Worm (Caenorhabditis elegans) whole organism, L2 larva: ENCODE data around the gene F46F5.1.
A peak's percentile ranks its signal among the peaks of the same experiment; 100 is the strongest.

Experiments used
- C34F6.9 ChIP-seq: fragments of 150-350 bp; optimal IDR thresholded peaks from 2 replicates; lab custom pipeline; 2014; ENCODE audit warnings: missing biosample characterization, missing genetic modification characterization
- F13H6.1 ChIP-seq: sonication (generic microtip); optimal IDR thresholded peaks from 2 replicates; lab custom pipeline; 2016; ENCODE audit warnings: missing genetic modification characterization, missing compliant biosample characterization
- R02D3.7 ChIP-seq: fragments of 150-350 bp; optimal IDR thresholded peaks from 2 replicates; lab custom pipeline; 2014; ENCODE audit warnings: missing biosample characterization, missing genetic modification characterization
- alr-1 ChIP-seq: fragments of 150-350 bp; optimal IDR thresholded peaks from 2 replicates; lab custom pipeline; 2014; ENCODE audit warnings: missing biosample characterization, missing genetic modification characterization
- aly-2 ChIP-seq: fragments of 150-350 bp; optimal IDR thresholded peaks from 2 replicates; lab custom pipeline; 2014; ENCODE audit warnings: missing biosample characterization, missing genetic modification characterization
- ama-1 ChIP-seq: fragments of 150-350 bp; optimal IDR thresholded peaks from 2 replicates; lab custom pipeline; 2018; ENCODE audit warnings: inconsistent platforms
- blmp-1 ChIP-seq: sonication (generic microtip); optimal IDR thresholded peaks from 2 replicates; lab custom pipeline; 2017; ENCODE audit warnings: missing genetic modification characterization, mild to moderate bottlenecking, missing compliant biosample characterization, antibody characterized with exemption, moderate library complexity; ENCODE audit not compliant: insufficient read depth
- ceh-16 ChIP-seq: fragments of 150-350 bp; optimal IDR thresholded peaks from 2 replicates; lab custom pipeline; 2014; ENCODE audit warnings: missing biosample characterization, missing genetic modification characterization
- ceh-82 ChIP-seq: fragments of 150-350 bp; optimal IDR thresholded peaks from 2 replicates; lab custom pipeline; 2014; ENCODE audit warnings: missing biosample characterization, missing genetic modification characterization
- crh-2 ChIP-seq: sonication (generic microtip); optimal IDR thresholded peaks from 2 replicates; lab custom pipeline; 2017; ENCODE audit warnings: missing biosample characterization, missing genetic modification characterization
- dmd-4 ChIP-seq: sonication (generic microtip); optimal IDR thresholded peaks from 2 replicates; lab custom pipeline; 2017; ENCODE audit warnings: missing biosample characterization, missing genetic modification characterization
- elt-3 ChIP-seq: sonication (generic microtip); optimal IDR thresholded peaks from 2 replicates; lab custom pipeline; 2017; ENCODE audit warnings: missing biosample characterization, missing genetic modification characterization
- fos-1 ChIP-seq: fragments of 150-350 bp; optimal IDR thresholded peaks from 2 replicates; lab custom pipeline; 2014; ENCODE audit warnings: missing biosample characterization, missing genetic modification characterization
- gmeb-1 ChIP-seq: fragments of 150-350 bp; optimal IDR thresholded peaks from 2 replicates; lab custom pipeline; 2014; ENCODE audit warnings: missing biosample characterization, missing genetic modification characterization
- lin-11 ChIP-seq: fragments of 150-350 bp; sonication (generic microtip); optimal IDR thresholded peaks from 2 replicates; lab custom pipeline; 2014; ENCODE audit warnings: missing biosample characterization, missing genetic modification characterization, inconsistent platforms, mixed read lengths
- lin-13 ChIP-seq: fragments of 150-350 bp; optimal IDR thresholded peaks from 2 replicates; lab custom pipeline; 2014; ENCODE audit warnings: missing biosample characterization, missing genetic modification reagents, missing genetic modification characterization
- lin-39 ChIP-seq: fragments of 150-350 bp; optimal IDR thresholded peaks from 2 replicates; lab custom pipeline; 2014; ENCODE audit warnings: missing biosample characterization, missing genetic modification reagents, missing genetic modification characterization
- lsy-2 ChIP-seq, 2 experiments: fragments of 150-350 bp in 1 of 2; sonication (generic microtip) in 1 of 2; optimal IDR thresholded peaks; 2 replicates each; lab custom pipeline; 2014 to 2017; ENCODE audit warnings: missing biosample characterization in 2 of 2, missing genetic modification characterization in 2 of 2
- mab-5 ChIP-seq: fragments of 150-350 bp; optimal IDR thresholded peaks from 2 replicates; lab custom pipeline; 2014; ENCODE audit warnings: missing biosample characterization, missing genetic modification characterization
- mbf-1 ChIP-seq: sonication (generic microtip); optimal IDR thresholded peaks from 2 replicates; lab custom pipeline; 2017; ENCODE audit warnings: missing biosample characterization, missing genetic modification characterization
- mdl-1 ChIP-seq, 2 experiments: fragments of 150-350 bp in 1 of 2; sonication (generic microtip) in 1 of 2; optimal IDR thresholded peaks; 2 replicates each; lab custom pipeline; 2017; ENCODE audit warnings: missing biosample characterization in 2 of 2, missing genetic modification characterization in 2 of 2
- nhr-10 ChIP-seq: sonication (generic microtip); optimal IDR thresholded peaks from 2 replicates; lab custom pipeline; 2017; ENCODE audit warnings: missing biosample characterization, missing genetic modification characterization
- nhr-11 ChIP-seq: fragments of 150-350 bp; optimal IDR thresholded peaks from 2 replicates; lab custom pipeline; 2014; ENCODE audit warnings: missing biosample characterization, missing genetic modification characterization
- nhr-12 ChIP-seq: fragments of 150-350 bp; optimal IDR thresholded peaks from 2 replicates; lab custom pipeline; 2014; ENCODE audit warnings: missing biosample characterization, missing genetic modification characterization
- nhr-129 ChIP-seq: fragments of 150-350 bp; optimal IDR thresholded peaks from 2 replicates; lab custom pipeline; 2014; ENCODE audit warnings: missing biosample characterization, missing genetic modification characterization
- nhr-237 ChIP-seq: fragments of 150-350 bp; optimal IDR thresholded peaks from 2 replicates; lab custom pipeline; 2014; ENCODE audit warnings: missing biosample characterization, missing genetic modification characterization
- nhr-6 ChIP-seq: fragments of 150-350 bp; optimal IDR thresholded peaks from 2 replicates; lab custom pipeline; 2014; ENCODE audit warnings: missing biosample characterization, missing genetic modification characterization
- nhr-77 ChIP-seq: fragments of 150-350 bp; optimal IDR thresholded peaks from 2 replicates; lab custom pipeline; 2014; ENCODE audit warnings: missing biosample characterization, missing genetic modification characterization
- peb-1 ChIP-seq: fragments of 150-350 bp; optimal IDR thresholded peaks from 2 replicates; lab custom pipeline; 2014; ENCODE audit warnings: missing biosample characterization, missing genetic modification characterization
- sma-3 ChIP-seq: sonication (generic microtip); optimal IDR thresholded peaks from 2 replicates; lab custom pipeline; 2016; ENCODE audit warnings: missing genetic modification reagents, missing genetic modification characterization, missing compliant biosample characterization
- sma-9 ChIP-seq, 2 experiments: fragments of 150-350 bp in 1 of 2; sonication (generic microtip) in 1 of 2; optimal IDR thresholded peaks; 2 replicates each; lab custom pipeline; 2014 to 2016; ENCODE audit warnings: missing genetic modification characterization in 2 of 2, mild to moderate bottlenecking in 1 of 2, missing biosample characterization in 1 of 2, missing compliant biosample characterization in 1 of 2, missing genetic modification reagents in 1 of 2, moderate library complexity in 1 of 2
- unc-39 ChIP-seq: fragments of 150-350 bp; optimal IDR thresholded peaks from 2 replicates; lab custom pipeline; 2014; ENCODE audit warnings: missing biosample characterization, missing genetic modification characterization
- unc-62 ChIP-seq: fragments of 150-350 bp; optimal IDR thresholded peaks from 2 replicates; lab custom pipeline; 2014; ENCODE audit warnings: missing biosample characterization, missing genetic modification reagents, missing genetic modification characterization
- zag-1 ChIP-seq: fragments of 150-350 bp; optimal IDR thresholded peaks from 2 replicates; lab custom pipeline; 2014; ENCODE audit warnings: missing biosample characterization, missing genetic modification characterization
- ztf-4 ChIP-seq: fragments of 150-350 bp; optimal IDR thresholded peaks from 2 replicates; lab custom pipeline; 2014; ENCODE audit warnings: missing biosample characterization, missing genetic modification characterization

F46F5.1 gene

ce11 chrII:770253-770652 lies 21.5 kb downstream of the F46F5.1 start, which contains the start of gene C08G5.6:
Gene C08G5.6, plus strand, starts transcription at chrII:770553.
- TF ChIP-seq mdl-1 (tag; optimal IDR thresholded peaks at IDR 0.05; lab: Kevin White, UChicago) (no peak), nhr-11 (tag; lab: Kevin White, UChicago) (no peak)

- TF ChIP-seq nhr-77 (tag; lab: Kevin White, UChicago) (no peak), nhr-10 (no peak), ceh-16 (no peak), mab-5 (tag; lab: Kevin White, UChicago) (no peak), ztf-4 (tag; lab: Kevin White, UChicago) (no peak), mdl-1 (tag; optimal IDR thresholded peaks at IDR 0.05; lab: Kevin White, UChicago) (no peak), ceh-82 (tag; lab: Kevin White, UChicago) (no peak), lsy-2 (tag; optimal IDR thresholded peaks at IDR 0.05; lab: Kevin White, UChicago) (no peak), ama-1 (no peak), fos-1 (tag; lab: Kevin White, UChicago) (no peak), mbf-1 (tag; lab: Kevin White, UChicago) (no peak), dmd-4 (tag; lab: Kevin White, UChicago) (no peak), gmeb-1 (tag; lab: Kevin White, UChicago) (no peak), nhr-6 (tag; lab: Kevin White, UChicago) (no peak), R02D3.7 (tag; lab: Kevin White, UChicago) (no peak), F13H6.1 (tag; lab: Kevin White, UChicago) (no peak), zag-1 (tag; lab: Kevin White, UChicago) (no peak), lin-39 (tag; lab: Kevin White, UChicago) (no peak), unc-39 (tag; lab: Kevin White, UChicago) (no peak)
Measured at ce11 chrII:769250-769649, 22.5 kb downstream of the F46F5.1 start.

ce11 chrII:765219-765618 lies 26.5 kb downstream of the F46F5.1 start, which contains the start of gene C08G5.7:
Gene C08G5.7, minus strand, starts transcription at chrII:765319.
- TF ChIP-seq fos-1 (tag; lab: Kevin White, UChicago) (no peak), mbf-1 (tag; lab: Kevin White, UChicago) (no peak), nhr-12 (tag; lab: Kevin White, UChicago) (no peak), F13H6.1 (tag; lab: Kevin White, UChicago) (no peak), ceh-82 (tag; lab: Kevin White, UChicago) (no peak), dmd-4 (tag; lab: Kevin White, UChicago) (no peak), ceh-16 (no peak), alr-1 (tag; lab: Kevin White, UChicago) (no peak), blmp-1 (no peak), sma-9 (GFP tag; optimal IDR thresholded peaks at IDR 0.05; lab: Kevin White, UChicago) (no peak), sma-9 (tag; optimal IDR thresholded peaks at IDR 0.05; lab: Kevin White, UChicago) (no peak), nhr-6 (tag; lab: Kevin White, UChicago) (no peak), zag-1 (tag; lab: Kevin White, UChicago) (no peak), elt-3 (tag; lab: Kevin White, UChicago) (no peak), R02D3.7 (tag; lab: Kevin White, UChicago) (no peak), nhr-11 (tag; lab: Kevin White, UChicago) (no peak), lin-11 (no peak), aly-2 (no peak)

- TF ChIP-seq crh-2 (tag; lab: Kevin White, UChicago) = no peak
- no peak for TF ChIP-seq nhr-237 (tag; lab: Kevin White, UChicago)
- TF ChIP-seq fos-1 (tag; lab: Kevin White, UChicago) = peak; percentile 67
- no peak for TF ChIP-seq sma-3
- no peak for TF ChIP-seq unc-62 (GFP tag; lab: Kevin White, UChicago)
- no peak for TF ChIP-seq lin-11
- TF ChIP-seq peb-1 = no peak
- no peak for TF ChIP-seq ztf-4 (tag; lab: Kevin White, UChicago)
- no peak for TF ChIP-seq nhr-12 (tag; lab: Kevin White, UChicago)
Measured at ce11 chrII:764385-764784, 27.3 kb downstream of the F46F5.1 start.

- TF ChIP-seq nhr-6 (tag; lab: Kevin White, UChicago) = no peak
- TF ChIP-seq blmp-1 = no peak
- peak; percentile 60 for TF ChIP-seq sma-9 (GFP tag; optimal IDR thresholded peaks at IDR 0.05; lab: Kevin White, UChicago)
- TF ChIP-seq sma-9 (tag; optimal IDR thresholded peaks at IDR 0.05; lab: Kevin White, UChicago) = no peak
- TF ChIP-seq crh-2 (tag; lab: Kevin White, UChicago) = peak; percentile 11
- TF ChIP-seq C34F6.9 (tag; lab: Kevin White, UChicago) = peak; percentile 28
- TF ChIP-seq nhr-129 (tag; lab: Kevin White, UChicago) = peak; percentile 13
- TF ChIP-seq ztf-4 (tag; lab: Kevin White, UChicago) = no peak
- TF ChIP-seq aly-2 = no peak
- TF ChIP-seq F13H6.1 (tag; lab: Kevin White, UChicago) = peak; percentile 63
- TF ChIP-seq lsy-2 (tag; optimal IDR thresholded peaks at IDR 0.05; lab: Kevin White, UChicago) = peak; percentile 1 to 42
- no peak for TF ChIP-seq lin-13 (GFP tag; lab: Kevin White, UChicago)
- TF ChIP-seq lin-39 (tag; lab: Kevin White, UChicago) = no peak
- TF ChIP-seq R02D3.7 (tag; lab: Kevin White, UChicago) = no peak
- no peak for TF ChIP-seq ceh-82 (tag; lab: Kevin White, UChicago)
- no peak for TF ChIP-seq nhr-10
- TF ChIP-seq fos-1 (tag; lab: Kevin White, UChicago) = no peak
- no peak for TF ChIP-seq alr-1 (tag; lab: Kevin White, UChicago)
Measured at ce11 chrII:762942-763341, 28.8 kb downstream of the F46F5.1 start.
